Worm (Caenorhabditis elegans) whole organism, late embryonic: ENCODE data around the gene ugt-67.

ENCODE experiments used
- K02D7.2 ChIP-seq: sonication (generic microtip); optimal IDR thresholded peaks from 2 replicates; lab custom pipeline; 2017; ENCODE audit warnings: mild to moderate bottlenecking, missing genetic modification characterization, missing compliant biosample characterization
- ahr-1 ChIP-seq: sonication (generic microtip); optimal IDR thresholded peaks from 2 replicates; lab custom pipeline; 2016; ENCODE audit warnings: missing genetic modification characterization, missing compliant biosample characterization
- ama-1 ChIP-seq: fragments of 150-350 bp; optimal IDR thresholded peaks from 2 replicates; lab custom pipeline; 2014
- ceh-18 ChIP-seq: sonication (generic microtip); optimal IDR thresholded peaks from 2 replicates; lab custom pipeline; 2016; ENCODE audit warnings: missing genetic modification characterization, missing compliant biosample characterization
- ceh-2 ChIP-seq: sonication (generic microtip); optimal IDR thresholded peaks from 2 replicates; lab custom pipeline; 2016; ENCODE audit warnings: missing genotype, missing genetic modification characterization, missing compliant biosample characterization
- ceh-24 ChIP-seq: sonication (generic microtip); optimal IDR thresholded peaks from 2 replicates; lab custom pipeline; 2016; ENCODE audit warnings: mild to moderate bottlenecking, missing genetic modification characterization, missing compliant biosample characterization
- ceh-31 ChIP-seq: sonication (generic microtip); optimal IDR thresholded peaks from 2 replicates; lab custom pipeline; 2016; ENCODE audit warnings: missing genetic modification characterization, missing compliant biosample characterization
- ceh-34 ChIP-seq: sonication (generic microtip); optimal IDR thresholded peaks from 2 replicates; lab custom pipeline; 2016; ENCODE audit warnings: mild to moderate bottlenecking, missing genetic modification characterization, missing compliant biosample characterization
- dve-1 ChIP-seq: sonication (generic microtip); optimal IDR thresholded peaks from 2 replicates; lab custom pipeline; 2017; ENCODE audit warnings: antibody characterized with exemption, mild to moderate bottlenecking, missing genetic modification characterization, missing compliant biosample characterization
- elt-2 ChIP-seq: sonication (generic microtip); optimal IDR thresholded peaks from 2 replicates; lab custom pipeline; 2016; ENCODE audit warnings: missing genetic modification reagents, missing genetic modification characterization, missing compliant biosample characterization
- ets-4 ChIP-seq: sonication (generic microtip); optimal IDR thresholded peaks from 2 replicates; lab custom pipeline; 2016; ENCODE audit warnings: missing genetic modification characterization, missing compliant biosample characterization
- fkh-10 ChIP-seq: fragments of 150-350 bp; optimal IDR thresholded peaks from 2 replicates; lab custom pipeline; 2014; ENCODE audit warnings: missing biosample characterization, missing genetic modification reagents, missing genetic modification characterization
- gmeb-2 ChIP-seq: sonication (generic microtip); optimal IDR thresholded peaks from 2 replicates; lab custom pipeline; 2016; ENCODE audit warnings: missing genetic modification characterization, inconsistent platforms, missing compliant biosample characterization
- hlh-15 ChIP-seq: sonication (generic microtip); optimal IDR thresholded peaks from 2 replicates; lab custom pipeline; 2016; ENCODE audit warnings: missing genetic modification characterization, missing compliant biosample characterization
- hlh-30 ChIP-seq: sonication (generic microtip); optimal IDR thresholded peaks from 2 replicates; lab custom pipeline; 2017; ENCODE audit warnings: antibody characterized with exemption, missing genetic modification characterization, missing compliant biosample characterization; ENCODE audit not compliant: insufficient read depth
- hlh-6 ChIP-seq: sonication (generic microtip); optimal IDR thresholded peaks from 2 replicates; lab custom pipeline; 2016; ENCODE audit warnings: missing genotype, missing genetic modification characterization, missing compliant biosample characterization
- lim-6 ChIP-seq: sonication (generic microtip); optimal IDR thresholded peaks from 2 replicates; lab custom pipeline; 2016; ENCODE audit warnings: missing genetic modification characterization, missing compliant biosample characterization
- lin-11 ChIP-seq: fragments of 200-800 bp; sonication (Bioruptor generic); optimal IDR thresholded peaks from 2 replicates; lab custom pipeline; 2018; ENCODE audit warnings: mild to moderate bottlenecking, missing genetic modification characterization, missing compliant biosample characterization
- mec-3 ChIP-seq: sonication (generic microtip); optimal IDR thresholded peaks from 2 replicates; lab custom pipeline; 2016; ENCODE audit warnings: borderline replicate concordance, missing genetic modification characterization, missing compliant biosample characterization
- nfya-1 ChIP-seq: sonication (generic microtip); optimal IDR thresholded peaks from 2 replicates; lab custom pipeline; 2017; ENCODE audit warnings: missing genetic modification characterization, mild to moderate bottlenecking, missing compliant biosample characterization, antibody characterized with exemption, moderate library complexity
- npax-4 ChIP-seq: sonication (generic microtip); optimal IDR thresholded peaks from 2 replicates; lab custom pipeline; 2016; ENCODE audit warnings: missing genetic modification characterization, missing compliant biosample characterization
- pag-3 ChIP-seq: sonication (generic microtip); optimal IDR thresholded peaks from 2 replicates; lab custom pipeline; 2016; ENCODE audit warnings: missing compliant biosample characterization, missing genetic modification characterization, borderline replicate concordance
- pha-4 ChIP-seq: fragments of 150-350 bp; optimal IDR thresholded peaks from 2 replicates; lab custom pipeline; 2018; ENCODE audit warnings: missing biosample characterization, missing genetic modification reagents, missing genetic modification characterization
- pros-1 ChIP-seq: fragments of 150-350 bp; optimal IDR thresholded peaks from 2 replicates; lab custom pipeline; 2014; ENCODE audit warnings: missing biosample characterization, missing genetic modification reagents, missing genetic modification characterization
- ref-2 ChIP-seq: sonication (generic microtip); optimal IDR thresholded peaks from 2 replicates; lab custom pipeline; 2016; ENCODE audit warnings: missing genetic modification characterization, missing compliant biosample characterization
- rnt-1 ChIP-seq: sonication (generic microtip); optimal IDR thresholded peaks from 2 replicates; lab custom pipeline; 2016; ENCODE audit warnings: missing genetic modification characterization, missing compliant biosample characterization
- sdc-2 ChIP-seq: sonication (generic microtip); optimal IDR thresholded peaks from 2 replicates; lab custom pipeline; 2016; ENCODE audit warnings: missing genotype, missing genetic modification characterization, missing compliant biosample characterization
- sox-2 ChIP-seq: fragments of 200-800 bp; sonication (Bioruptor generic); IDR thresholded peaks from 2 replicates; pipeline ENCODE4 v1.3.6; 2022; ENCODE audit warnings: missing genetic modification reagents, missing genetic modification characterization, missing compliant biosample characterization
- syd-9 ChIP-seq: sonication (generic microtip); optimal IDR thresholded peaks from 2 replicates; lab custom pipeline; 2016; ENCODE audit warnings: mild to moderate bottlenecking, missing genetic modification characterization, moderate library complexity, missing compliant biosample characterization
- tbx-2 ChIP-seq: sonication (generic microtip); optimal IDR thresholded peaks from 2 replicates; lab custom pipeline; 2016; ENCODE audit warnings: missing genetic modification characterization, missing compliant biosample characterization
- ttx-3 ChIP-seq: sonication (generic microtip); optimal IDR thresholded peaks from 2 replicates; lab custom pipeline; 2016; ENCODE audit warnings: missing genetic modification reagents, missing genetic modification characterization, missing compliant biosample characterization
- unc-42 ChIP-seq: sonication (generic microtip); optimal IDR thresholded peaks from 2 replicates; lab custom pipeline; 2016; ENCODE audit warnings: missing genotype, missing genetic modification characterization, missing compliant biosample characterization
- unc-86 ChIP-seq: sonication (generic microtip); optimal IDR thresholded peaks from 2 replicates; lab custom pipeline; 2016; ENCODE audit warnings: missing genetic modification characterization, missing compliant biosample characterization

ugt-67 gene

ce11 chrV:4914879-4915278 is 13.7 kb downstream of the ugt-67 start, which contains the start of gene H23N18.6:
H23N18.6 (minus strand) TSS chrV:4915079.
- no peak for TF ChIP-seq dve-1 (tag; lab: Kevin White, UChicago)
- TF ChIP-seq elt-2 (tag; lab: Kevin White, UChicago): peak; percentile 60

- TF ChIP-seq ama-1 (lab: Kevin White, UChicago): peak; percentile 7
- TF ChIP-seq hlh-6 (tag; lab: Kevin White, UChicago): no peak
- no peak for TF ChIP-seq sdc-2 (tag; lab: Kevin White, UChicago)
- TF ChIP-seq syd-9 (tag; lab: Kevin White, UChicago): no peak
- TF ChIP-seq lim-6 (tag; lab: Kevin White, UChicago): no peak
Measured at ce11 chrV:4918091-4918624, 17.0 kb downstream of the ugt-67 start, which contains the start of gene C02E7.7. C02E7.7 (minus strand) TSS chrV:4918574.

ce11 chrV:4918664-4919257 is 17.6 kb downstream of the ugt-67 start, which contains the start of gene C02E7.6:
C02E7.6 (plus strand) TSS chrV:4919207.
- TF ChIP-seq rnt-1 (tag; lab: Kevin White, UChicago) (peak; percentile 16), ceh-24 (tag; lab: Kevin White, UChicago) (no peak), pag-3 (tag; lab: Kevin White, UChicago) (no peak), ahr-1 (no peak)

ce11 chrV:4920690-4921152 is 19.5 kb downstream of the ugt-67 start, which contains the start of the genes C02E7.8 and srh-23:
C02E7.8 (minus strand) TSS chrV:4920790.
srh-23 (plus strand) TSS chrV:4921102.
- TF ChIP-seq ceh-18: no peak
- no peak for TF ChIP-seq ceh-34 (tag; lab: Kevin White, UChicago)
- TF ChIP-seq hlh-30 (tag; lab: Kevin White, UChicago): no peak

ce11 chrV:4922024-4922423 is 20.9 kb downstream of the ugt-67 start, which contains the start of gene srh-22:
srh-22 (plus strand) TSS chrV:4922324.
- TF ChIP-seq mec-3 (tag; lab: Kevin White, UChicago) (no peak), dve-1 (tag; lab: Kevin White, UChicago) (no peak), pag-3 (tag; lab: Kevin White, UChicago) (no peak), lin-11 (tag; lab: Kevin White, UChicago) (no peak), hlh-6 (tag; lab: Kevin White, UChicago) (no peak), hlh-15 (tag; lab: Kevin White, UChicago) (no peak), ets-4 (tag; lab: Kevin White, UChicago) (no peak), ref-2 (tag; lab: Kevin White, UChicago) (no peak), nfya-1 (tag; lab: Kevin White, UChicago) (no peak), ceh-18 (no peak), ceh-2 (no peak), pha-4 (tag; lab: Kevin White, UChicago) (no peak), sdc-2 (tag; lab: Kevin White, UChicago) (no peak)

ce11 chrV:4924618-4925017 is 23.4 kb downstream of the ugt-67 start, which contains the start of gene srh-20:
srh-20 (plus strand) TSS chrV:4924918.
- TF ChIP-seq ceh-31 (tag; lab: Kevin White, UChicago) (no peak), hlh-6 (tag; lab: Kevin White, UChicago) (no peak), mec-3 (tag; lab: Kevin White, UChicago) (no peak), tbx-2 (tag; lab: Kevin White, UChicago) (no peak)

ce11 chrV:4926371-4926770 is 25.2 kb downstream of the ugt-67 start, which contains the start of gene srh-21:
srh-21 (plus strand) TSS chrV:4926671.
- no peak for TF ChIP-seq ahr-1
- no peak for TF ChIP-seq gmeb-2 (tag; lab: Kevin White, UChicago)
- no peak for TF ChIP-seq dve-1 (tag; lab: Kevin White, UChicago)
- TF ChIP-seq K02D7.2 (tag; lab: Kevin White, UChicago): no peak
- no peak for TF ChIP-seq syd-9 (tag; lab: Kevin White, UChicago)
- no peak for TF ChIP-seq unc-42 (tag; lab: Kevin White, UChicago)
- TF ChIP-seq sox-2 (GFP tag; lab: Robert Waterston, UW): no peak
- TF ChIP-seq fkh-10 (GFP tag; lab: Kevin White, UChicago): no peak
- no peak for TF ChIP-seq pros-1 (tag; lab: Kevin White, UChicago)
- TF ChIP-seq ceh-34 (tag; lab: Kevin White, UChicago): no peak
- TF ChIP-seq npax-4 (tag; lab: Kevin White, UChicago): no peak
- TF ChIP-seq unc-86 (tag; lab: Kevin White, UChicago): no peak
- no peak for TF ChIP-seq ttx-3 (tag; lab: Kevin White, UChicago)
